Worm (Caenorhabditis elegans) whole organism, L1 larva: ENCODE data around the gene dsc-4.

Source experiments
- ama-1 ChIP-seq: fragments of 150-350 bp; optimal IDR thresholded peaks from 2 replicates; lab custom pipeline; 2014
- ceh-63 ChIP-seq: fragments of 200-800 bp; sonication (Bioruptor generic); optimal IDR thresholded peaks from 2 replicates; lab custom pipeline; 2018; ENCODE audit warnings: mild to moderate bottlenecking, missing genetic modification characterization, missing compliant biosample characterization
- ceh-88 ChIP-seq: fragments of 200-800 bp; sonication (Bioruptor generic); IDR thresholded peaks from 2 replicates; pipeline ENCODE4 v1.3.6; 2022; ENCODE audit warnings: missing genetic modification characterization, missing compliant biosample characterization
- egl-13 ChIP-seq: sonication (generic microtip); optimal IDR thresholded peaks from 2 replicates; lab custom pipeline; 2016; ENCODE audit warnings: missing genotype, missing genetic modification reagents, missing genetic modification characterization, missing compliant biosample characterization
- elt-2 ChIP-seq: sonication (generic microtip); optimal IDR thresholded peaks from 2 replicates; lab custom pipeline; 2016; ENCODE audit warnings: missing genetic modification characterization, mild to moderate bottlenecking, inconsistent platforms, missing compliant biosample characterization, missing genetic modification reagents
- fos-1 ChIP-seq: fragments of 150-350 bp; optimal IDR thresholded peaks from 2 replicates; lab custom pipeline; 2014; ENCODE audit warnings: missing biosample characterization, missing genetic modification characterization
- hpl-2 ChIP-seq: fragments of 150-350 bp; optimal IDR thresholded peaks from 2 replicates; lab custom pipeline; 2014; ENCODE audit warnings: missing biosample characterization, missing genetic modification reagents, missing genetic modification characterization
- jun-1 ChIP-seq: fragments of 150-350 bp; optimal IDR thresholded peaks from 2 replicates; lab custom pipeline; 2014; ENCODE audit warnings: missing biosample characterization, missing genetic modification reagents, missing genetic modification characterization
- lin-15B ChIP-seq: fragments of 150-350 bp; sonication (generic microtip); optimal IDR thresholded peaks from 3 replicates; lab custom pipeline; 2014; ENCODE audit warnings: missing biosample characterization, missing genetic modification characterization
- nhr-11 ChIP-seq: fragments of 150-350 bp; optimal IDR thresholded peaks from 2 replicates; lab custom pipeline; 2014; ENCODE audit warnings: missing biosample characterization, missing genetic modification characterization
- nhr-90 ChIP-seq: sonication (generic microtip); optimal IDR thresholded peaks from 2 replicates; lab custom pipeline; 2016; ENCODE audit warnings: mild to moderate bottlenecking, missing genetic modification characterization, missing compliant biosample characterization; ENCODE audit not compliant: poor library complexity
- snpc-4 ChIP-seq: fragments of 150-350 bp; optimal IDR thresholded peaks from 2 replicates; lab custom pipeline; 2014; ENCODE audit warnings: missing biosample characterization, missing genetic modification characterization
- tbx-2 ChIP-seq: sonication (generic microtip); optimal IDR thresholded peaks from 2 replicates; lab custom pipeline; 2016; ENCODE audit warnings: missing genetic modification characterization, missing compliant biosample characterization
- unc-130 ChIP-seq: fragments of 150-350 bp; optimal IDR thresholded peaks from 2 replicates; lab custom pipeline; 2017; ENCODE audit warnings: missing biosample characterization, missing genetic modification characterization, inconsistent platforms

DNA sequence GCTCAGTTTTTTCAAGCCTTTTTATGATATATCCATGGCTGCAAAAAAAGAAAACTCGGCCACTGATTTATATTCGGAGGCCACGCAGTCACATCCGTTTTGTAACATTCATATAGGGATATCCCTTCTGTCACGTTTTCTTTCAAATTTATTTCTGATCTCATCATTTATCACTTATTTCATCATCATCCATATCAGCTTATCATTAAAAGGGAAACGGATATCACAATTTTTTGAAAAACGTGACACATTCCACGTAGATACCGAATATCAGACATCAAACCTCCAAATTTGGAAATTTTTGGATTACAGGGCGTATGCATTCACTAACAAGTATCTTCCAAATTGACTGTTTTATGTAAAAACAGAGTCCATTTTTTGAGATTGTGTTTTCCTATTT, 17.6 kb downstream of the dsc-4 start:
- TF ChIP-seq jun-1 (tag; lab: Kevin White, UChicago) (no peak), ceh-63 (GFP tag; lab: Kevin White, UChicago) (no peak), snpc-4 (tag; lab: Kevin White, UChicago) (no peak), nhr-90 (tag; lab: Kevin White, UChicago) (no peak), ceh-88 (GFP tag; lab: Robert Waterston, UW) (no peak), egl-13 (peak; percentile 36), nhr-11 (tag; lab: Kevin White, UChicago) (no peak), fos-1 (no peak), lin-15B (tag; lab: Kevin White, UChicago) (no peak), hpl-2 (GFP tag; lab: Kevin White, UChicago) (no peak), tbx-2 (tag; lab: Kevin White, UChicago) (no peak), ama-1 (lab: Kevin White, UChicago) (no peak), elt-2 (tag; lab: Kevin White, UChicago) (no peak), unc-130 (tag; lab: Kevin White, UChicago) (no peak)
